Worm (Caenorhabditis elegans): Measurements from ENCODE around the gene tkr-2.

DNA sequence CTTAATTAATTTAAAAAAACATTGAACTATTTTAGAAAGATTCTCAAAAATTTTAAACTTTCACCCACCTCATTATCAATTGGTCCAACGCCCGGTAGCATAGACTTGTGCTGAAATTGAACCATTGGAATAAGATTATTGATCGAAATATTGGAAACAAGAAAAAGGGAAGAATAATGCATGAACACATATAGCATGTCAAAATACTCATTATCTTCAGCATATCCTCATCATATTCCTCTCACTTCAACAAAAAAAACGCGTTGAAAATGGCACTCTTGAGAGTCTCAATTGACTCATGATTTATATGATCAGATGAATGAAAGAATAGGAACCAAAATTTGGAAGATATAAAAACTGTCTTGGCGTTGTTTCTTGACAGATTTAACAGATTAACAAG, 18.1 kb upstream of the tkr-2 start, which contains the start of gene unc-77:
- no peak for TF ChIP-seq nhr-28 (tag; optimal IDR thresholded peaks at IDR 0.05)
- TF ChIP-seq pqm-1 (tag; optimal IDR thresholded peaks at IDR 0.05): no peak
- TF ChIP-seq elt-2 (tag; optimal IDR thresholded peaks at IDR 0.05): no peak
- no peak for TF ChIP-seq nhr-237 (tag; optimal IDR thresholded peaks at IDR 0.05)
- TF ChIP-seq nhr-11 (tag; optimal IDR thresholded peaks at IDR 0.05): no peak
- no peak for TF ChIP-seq ztf-4 (tag; optimal IDR thresholded peaks at IDR 0.05)
- TF ChIP-seq nhr-77 (tag; optimal IDR thresholded peaks at IDR 0.05): no peak
